Fruit fly (Drosophila melanogaster) whole organism, embryonic: ENCODE results near the gene CG34039.
A peak's percentile ranks its signal among the peaks of the same experiment; 100 is the strongest.

ENCODE experiments used
- CG11723 ChIP-seq: fragments of 200-800 bp; sonication (Bioruptor generic); optimal IDR thresholded peaks from 2 replicates; lab custom pipeline; 2017; ENCODE audit warnings: missing biosample characterization, mild to moderate bottlenecking, missing genetic modification characterization
- CG15479 ChIP-seq: fragments of 200-800 bp; sonication (Bioruptor generic); optimal IDR thresholded peaks from 3 replicates; lab custom pipeline; 2019; ENCODE audit warnings: missing biosample characterization, mild to moderate bottlenecking, missing genetic modification characterization, moderate library complexity
- CG15601 ChIP-seq: fragments of 200-800 bp; sonication (Bioruptor generic); optimal IDR thresholded peaks from 3 replicates; lab custom pipeline; 2019; ENCODE audit warnings: missing biosample characterization, mild to moderate bottlenecking, missing genetic modification characterization, moderate library complexity
- CG17829 ChIP-seq: fragments of 200-800 bp; optimal IDR thresholded peaks from 2 replicates; lab custom pipeline; 2019; ENCODE audit warnings: missing biosample characterization, mild to moderate bottlenecking, missing genetic modification characterization, moderate library complexity
- CG2199 ChIP-seq: fragments of 200-800 bp; sonication (Bioruptor generic); IDR thresholded peaks from 3 replicates; pipeline ENCODE4 v1.3.6; 2022; ENCODE audit warnings: missing biosample characterization, missing genetic modification characterization
- CG2875 ChIP-seq: fragments of 200-800 bp; sonication (Bioruptor generic); optimal IDR thresholded peaks from 2 replicates; lab custom pipeline; 2017; ENCODE audit warnings: missing biosample characterization, mild to moderate bottlenecking, missing genetic modification characterization, missing genetic modification reagents
- CG34422 ChIP-seq: fragments of 200-800 bp; sonication (Bioruptor generic); IDR thresholded peaks from 3 replicates; pipeline ENCODE4 v1.3.6; 2022; ENCODE audit warnings: missing biosample characterization, missing genetic modification characterization
- CG4328 ChIP-seq: fragments of 200-800 bp; sonication (Bioruptor generic); optimal IDR thresholded peaks from 3 replicates; lab custom pipeline; 2017; ENCODE audit warnings: missing biosample characterization, missing genetic modification reagents, missing genetic modification characterization
- CG7928 ChIP-seq: fragments of 200-800 bp; sonication (Bioruptor generic); optimal IDR thresholded peaks from 2 replicates; lab custom pipeline; 2017; ENCODE audit warnings: missing biosample characterization, mild to moderate bottlenecking, missing genetic modification characterization
- CG8281 ChIP-seq: fragments of 200-800 bp; sonication (Bioruptor generic); optimal IDR thresholded peaks from 2 replicates; lab custom pipeline; 2018; ENCODE audit warnings: missing biosample characterization, mild to moderate bottlenecking, missing genetic modification characterization, moderate library complexity
- CG8924 ChIP-seq: fragments of 200-800 bp; optimal IDR thresholded peaks from 3 replicates; lab custom pipeline; 2019; ENCODE audit warnings: missing biosample characterization, mild to moderate bottlenecking, missing genetic modification characterization, moderate library complexity
- CG9727 ChIP-seq: fragments of 200-800 bp; sonication (Bioruptor generic); optimal IDR thresholded peaks from 3 replicates; lab custom pipeline; 2017; ENCODE audit warnings: missing biosample characterization, mild to moderate bottlenecking, missing genetic modification characterization
- CG9817 ChIP-seq: fragments of 200-800 bp; sonication (Bioruptor generic); optimal IDR thresholded peaks from 2 replicates; lab custom pipeline; 2018; ENCODE audit warnings: missing biosample characterization, mild to moderate bottlenecking, missing genetic modification characterization, moderate library complexity
- CG9932 ChIP-seq: fragments of 200-800 bp; sonication (Bioruptor generic); IDR thresholded peaks from 2 replicates; pipeline ENCODE4 v1.3.6; 2022; ENCODE audit warnings: missing biosample characterization, missing genetic modification characterization
- D19B ChIP-seq: fragments of 200-800 bp; sonication (Bioruptor generic); optimal IDR thresholded peaks from 2 replicates; lab custom pipeline; 2017; ENCODE audit warnings: missing biosample characterization, mild to moderate bottlenecking, missing genetic modification characterization
- Deaf1 ChIP-seq: fragments of 200-800 bp; optimal IDR thresholded peaks from 3 replicates; lab custom pipeline; 2019; ENCODE audit warnings: missing biosample characterization, mild to moderate bottlenecking, missing genetic modification characterization, moderate library complexity
- Dip3 ChIP-seq: fragments of 200-800 bp; sonication (Bioruptor generic); optimal IDR thresholded peaks from 3 replicates; lab custom pipeline; 2016; ENCODE audit warnings: missing biosample characterization, missing genetic modification characterization
- E2f1 ChIP-seq: fragments of 200-800 bp; sonication (Bioruptor generic); IDR thresholded peaks from 2 replicates; pipeline ENCODE4 v1.3.6; 2022; ENCODE audit warnings: missing biosample characterization, missing genetic modification characterization
- Jarid2 ChIP-seq: fragments of 200-800 bp; sonication (Bioruptor generic); optimal IDR thresholded peaks from 3 replicates; lab custom pipeline; 2017; ENCODE audit warnings: mild to moderate bottlenecking, missing biosample characterization, missing genetic modification reagents, missing genetic modification characterization
- MESR4 ChIP-seq: fragments of 200-800 bp; sonication (Bioruptor generic); optimal IDR thresholded peaks from 2 replicates; lab custom pipeline; 2018; ENCODE audit warnings: missing biosample characterization, mild to moderate bottlenecking, missing genetic modification characterization, moderate library complexity
- Med ChIP-seq: fragments of 200-800 bp; sonication (Bioruptor generic); peaks from one replicate; lab custom pipeline; 2016; ENCODE audit warnings: missing biosample characterization, missing genetic modification characterization, mild to moderate bottlenecking, inconsistent platforms, moderate library complexity
- Meics ChIP-seq: fragments of 200-800 bp; sonication (Bioruptor generic); optimal IDR thresholded peaks from 2 replicates; lab custom pipeline; 2017; ENCODE audit warnings: missing biosample characterization, mild to moderate bottlenecking, missing genetic modification characterization
- Nf-YB ChIP-seq: fragments of 200-800 bp; sonication (Bioruptor generic); optimal IDR thresholded peaks from 3 replicates; lab custom pipeline; 2019; ENCODE audit warnings: missing biosample characterization, mild to moderate bottlenecking, missing genetic modification characterization, moderate library complexity
- Nf-YC ChIP-seq: fragments of 200-800 bp; optimal IDR thresholded peaks from 3 replicates; lab custom pipeline; 2019; ENCODE audit warnings: missing biosample characterization, mild to moderate bottlenecking, missing genetic modification characterization, moderate library complexity
- Pdp1 ChIP-seq, 2 experiments: fragments of 200-800 bp; sonication (Bioruptor generic); optimal IDR thresholded peaks; 3 replicates each; lab custom pipeline; 2016; ENCODE audit warnings: missing biosample characterization in 2 of 2, missing genetic modification characterization in 2 of 2, mild to moderate bottlenecking in 1 of 2, moderate library complexity in 1 of 2
- Spps ChIP-seq: fragments of 200-800 bp; sonication (Bioruptor generic); optimal IDR thresholded peaks from 2 replicates; lab custom pipeline; 2018; ENCODE audit warnings: missing biosample characterization, mild to moderate bottlenecking, missing genetic modification characterization
- abd-A ChIP-seq: fragments of 200-800 bp; sonication (Bioruptor generic); optimal IDR thresholded peaks from 3 replicates; lab custom pipeline; 2019; ENCODE audit warnings: missing biosample characterization, mild to moderate bottlenecking, missing genetic modification characterization, moderate library complexity
- ac ChIP-seq: fragments of 200-800 bp; sonication (Bioruptor generic); optimal IDR thresholded peaks from 3 replicates; lab custom pipeline; 2017; ENCODE audit warnings: missing biosample characterization, mild to moderate bottlenecking, missing genetic modification characterization
- cg ChIP-seq: fragments of 200-800 bp; sonication (Bioruptor generic); optimal IDR thresholded peaks from 3 replicates; lab custom pipeline; 2019; ENCODE audit warnings: missing biosample characterization, mild to moderate bottlenecking, missing genetic modification characterization, moderate library complexity
- chinmo ChIP-seq: fragments of 200-800 bp; sonication (Bioruptor generic); IDR thresholded peaks from 4 replicates; pipeline ENCODE4 v1.3.6; 2022; ENCODE audit warnings: missing biosample characterization, missing genetic modification characterization; ENCODE audit not compliant: partially characterized antibody
- gsb-n ChIP-seq: fragments of 200-800 bp; sonication (Bioruptor generic); optimal IDR thresholded peaks from 3 replicates; lab custom pipeline; 2018; ENCODE audit warnings: missing biosample characterization, mild to moderate bottlenecking, missing genetic modification characterization
- hkb ChIP-seq, 2 experiments: fragments of 200-800 bp in 1 of 2; fragments of >200 bp in 1 of 2; sonication (Bioruptor generic) in 1 of 2; IDR thresholded peaks in 1 of 2; optimal IDR thresholded peaks in 1 of 2; 2 replicates each; pipeline versions ENCODE4 v1.3.6 to Lab custom; 2017 to 2022; ENCODE audit warnings: missing biosample characterization in 1 of 2, missing genetic modification characterization in 1 of 2
- insv ChIP-seq, 2 experiments: fragments of 200-800 bp; sonication (Bioruptor generic); optimal IDR thresholded peaks; 3 replicates each; lab custom pipeline; 2016 to 2018; ENCODE audit warnings: missing biosample characterization in 2 of 2, missing genetic modification characterization in 2 of 2
- jigr1 ChIP-seq: fragments of 200-800 bp; sonication (Bioruptor generic); IDR thresholded peaks from 3 replicates; pipeline ENCODE4 v1.3.6; 2022; ENCODE audit warnings: missing biosample characterization, missing genetic modification characterization
- lab ChIP-seq: fragments of 200-800 bp; sonication (Bioruptor generic); optimal IDR thresholded peaks from 3 replicates; lab custom pipeline; 2017; ENCODE audit warnings: missing biosample characterization, missing genetic modification characterization, mild to moderate bottlenecking, moderate library complexity, missing genetic modification reagents
- oc ChIP-seq: fragments of 200-800 bp; sonication (Bioruptor generic); optimal IDR thresholded peaks from 2 replicates; lab custom pipeline; 2018; ENCODE audit warnings: missing biosample characterization, mild to moderate bottlenecking, missing genetic modification characterization, moderate library complexity
- otp ChIP-seq: fragments of 200-800 bp; sonication (Bioruptor generic); IDR thresholded peaks from 3 replicates; pipeline ENCODE4, ENCODE4 v1.3.6; 2022; ENCODE audit warnings: missing biosample characterization, missing genetic modification characterization
- pan ChIP-seq, 4 experiments: fragments of >200 bp in 3 of 4; fragments of 200-800 bp in 1 of 4; sonication (Bioruptor generic) in 1 of 4; optimal IDR thresholded peaks in 3 of 4; IDR thresholded peaks in 1 of 4; 2 replicates each; pipeline versions ENCODE4 v1.3.6 to Lab custom; 2017 to 2022; ENCODE audit warnings: missing biosample characterization in 2 of 4, missing genetic modification characterization in 2 of 4, mixed read lengths in 1 of 4
- pfk ChIP-seq: fragments of 200-800 bp; sonication (Bioruptor generic); optimal IDR thresholded peaks from 2 replicates; lab custom pipeline; 2018; ENCODE audit warnings: missing biosample characterization, mild to moderate bottlenecking, missing genetic modification characterization, moderate library complexity
- run ChIP-seq: fragments of 200-800 bp; sonication (Bioruptor generic); optimal IDR thresholded peaks from 3 replicates; lab custom pipeline; 2018; ENCODE audit warnings: missing biosample characterization, mild to moderate bottlenecking, missing genetic modification characterization
- sd ChIP-seq: fragments of 200-800 bp; sonication (Bioruptor generic); optimal IDR thresholded peaks from 3 replicates; lab custom pipeline; 2018; ENCODE audit warnings: missing biosample characterization, mild to moderate bottlenecking, missing genetic modification characterization, moderate library complexity
- seq ChIP-seq: fragments of 200-800 bp; sonication (Bioruptor generic); IDR thresholded peaks from 2 replicates; pipeline ENCODE4 v1.3.6; 2022; ENCODE audit warnings: missing biosample characterization, missing genetic modification characterization
- sim ChIP-seq: fragments of 200-800 bp; sonication (Bioruptor generic); IDR thresholded peaks from 2 replicates; pipeline ENCODE4 v1.3.6; 2022; ENCODE audit warnings: missing biosample characterization, missing genetic modification characterization
- tio ChIP-seq: fragments of 200-800 bp; sonication (Bioruptor generic); optimal IDR thresholded peaks from 2 replicates; lab custom pipeline; 2017; ENCODE audit warnings: missing biosample characterization, missing genetic modification characterization, inconsistent platforms
- tll ChIP-seq, 2 experiments: fragments of 200-800 bp in 1 of 2; fragments of >200 bp in 1 of 2; sonication (Bioruptor generic) in 1 of 2; optimal IDR thresholded peaks; 2 replicates each; lab custom pipeline; 2017 to 2019; ENCODE audit warnings: missing biosample characterization in 2 of 2, missing genetic modification characterization in 2 of 2, mild to moderate bottlenecking in 1 of 2, moderate library complexity in 1 of 2
- wek ChIP-seq: fragments of 200-800 bp; sonication (Bioruptor generic); optimal IDR thresholded peaks from 3 replicates; lab custom pipeline; 2018; ENCODE audit warnings: missing biosample characterization, mild to moderate bottlenecking, missing genetic modification characterization, moderate library complexity
- z ChIP-seq: fragments of 200-800 bp; sonication (Bioruptor generic); IDR thresholded peaks from 3 replicates; pipeline ENCODE4 v1.3.6; 2022; ENCODE audit warnings: missing biosample characterization, missing genetic modification characterization

The CG34039 gene

dm6 chr3L:14592166-14592565 lies 32.4 kb downstream of the CG34039 start (continued):
- TF ChIP-seq CG2875 (GFP tag; lab: Kevin White, UChicago) (no peak), CG11723 (no peak), CG7928 (no peak), CG4328 (GFP tag; lab: Kevin White, UChicago) (no peak), otp (GFP tag; lab: Robert Waterston, UW) (no peak)

- TF ChIP-seq CG2199 (GFP tag; lab: Robert Waterston, UW) (peak; percentile 81; the same call in 2 of the 3 replicates), insv (GFP tag; optimal IDR thresholded peaks at IDR 0.05; lab: Kevin White, UChicago) (peak in 1 of 2 experiments; percentile 76), tll (GFP tag; optimal IDR thresholded peaks at IDR 0.05; lab: Kevin White, UChicago) (peak; percentile 56 to 60), lab (GFP tag; lab: Kevin White, UChicago) (no peak), run (tag; lab: Kevin White, UChicago) (no peak), CG8281 (tag; lab: Kevin White, UChicago) (no peak), CG34422 (0 out of 3 replicates have a peak, but pooled peaks have one; percentile 14), sd (peak; percentile 75), CG17829 (tag; lab: Kevin White, UChicago) (peak; percentile 33), CG9817 (tag; lab: Kevin White, UChicago) (no peak), sim (GFP tag; lab: Robert Waterston, UW) (no peak), Nf-YB (GFP tag; lab: Kevin White, UChicago) (peak; percentile 93), seq (GFP tag; lab: Robert Waterston, UW) (peak; percentile 70), chinmo (0 out of 4 replicates have a peak, but pooled peaks have one; percentile 68), gsb-n (tag; lab: Kevin White, UChicago) (peak; percentile 16), wek (GFP tag; lab: Kevin White, UChicago) (no peak), E2f1 (GFP tag; lab: Robert Waterston, UW) (no peak), Dip3 (GFP tag; lab: Kevin White, UChicago) (no peak), D19B (no peak), CG15479 (peak; percentile 30), pan (optimal IDR thresholded peaks at IDR 0.05; lab: Kevin White, UChicago) (no peak), pan (GFP tag; optimal IDR thresholded peaks at IDR 0.05 in 1 of 2, IDR thresholded peaks at IDR 0.05 in 1 of 2) (no peak), Deaf1 (tag; lab: Kevin White, UChicago) (peak; percentile 43), Meics (GFP tag; lab: Kevin White, UChicago) (no peak), abd-A (tag; lab: Kevin White, UChicago) (peak; percentile 58), Jarid2 (GFP tag; lab: Kevin White, UChicago) (peak; percentile 68), Med (peak; percentile 37), Spps (tag; lab: Kevin White, UChicago) (no peak), Nf-YC (tag; lab: Kevin White, UChicago) (peak; percentile 95), hkb (optimal IDR thresholded peaks at IDR 0.05; lab: Kevin White, UChicago) (peak; percentile 37), hkb (GFP tag; IDR thresholded peaks at IDR 0.05; lab: Robert Waterston, UW) (no peak), pfk (GFP tag; lab: Kevin White, UChicago) (peak; percentile 99), CG9932 (GFP tag; lab: Robert Waterston, UW) (no peak), cg (GFP tag; lab: Kevin White, UChicago) (peak; percentile 49), ac (GFP tag; lab: Kevin White, UChicago) (no peak), CG8924 (tag; lab: Kevin White, UChicago) (peak; percentile 44), oc (tag; lab: Kevin White, UChicago) (peak; percentile 10), Pdp1 (GFP tag; optimal IDR thresholded peaks at IDR 0.05; lab: Kevin White, UChicago) (no peak), MESR4 (no peak), CG9727 (no peak), z (GFP tag; lab: Robert Waterston, UW) (peak; percentile 98), tio (GFP tag; lab: Kevin White, UChicago) (no peak), jigr1 (GFP tag; lab: Robert Waterston, UW) (no peak), CG15601 (tag; lab: Kevin White, UChicago) (peak; percentile 97)
Observed at dm6 chr3L:14599503-14599902, 39.7 kb downstream of the CG34039 start, which contains the start of gene HGTX. Gene HGTX (minus strand): TSS chr3L:14599540.
